Fruit fly (Drosophila melanogaster): Measurements from ENCODE around the gene CG9636.

CG9636 gene

dm6 chr3R:8217727-8218126, 25.9 kb downstream of the CG9636 start, which contains the start of gene CG7800 (continued):
- TF ChIP-seq dimm (GFP tag; IDR thresholded peaks at IDR 0.05) (no peak), Sox102F (GFP tag; optimal IDR thresholded peaks at IDR 0.05) (no peak), vfl (GFP tag; optimal IDR thresholded peaks at IDR 0.05) (no peak), CG32767 (GFP tag; IDR thresholded peaks at IDR 0.05) (no peak), Fer3 (tag; optimal IDR thresholded peaks at IDR 0.05) (no peak), amos (GFP tag; IDR thresholded peaks at IDR 0.05; ENCODE audit: partially characterized antibody) (peak; percentile 36; the same call in 1 of the 2 replicates), sim (GFP tag; IDR thresholded peaks at IDR 0.05) (no peak), CG17385 (GFP tag; optimal IDR thresholded peaks at IDR 0.05) (no peak), crp (GFP tag; optimal IDR thresholded peaks at IDR 0.05) (peak in 1 of 2 experiments; percentile 84), jumu (GFP tag; optimal IDR thresholded peaks at IDR 0.05) (no peak), sima (GFP tag; optimal IDR thresholded peaks at IDR 0.05) (no peak), Sry-β (GFP tag; optimal IDR thresholded peaks at IDR 0.05) (no peak), CG12769 (tag; optimal IDR thresholded peaks at IDR 0.05) (no peak), ash1 (GFP tag; optimal IDR thresholded peaks at IDR 0.05) (no peak), seq (GFP tag; IDR thresholded peaks at IDR 0.05) (no peak), Mad (GFP tag; optimal IDR thresholded peaks at IDR 0.05) (no peak), slou (GFP tag; optimal IDR thresholded peaks at IDR 0.05) (no peak), ken (GFP tag; IDR thresholded peaks at IDR 0.05) (no peak), Gug (GFP tag; IDR thresholded peaks at IDR 0.05) (no peak), stwl (tag; optimal IDR thresholded peaks at IDR 0.05) (peak; percentile 63), Taf1 (GFP tag; IDR thresholded peaks at IDR 0.05) (no peak), CG1024 (GFP tag; IDR thresholded peaks at IDR 0.05) (no peak), CG10565 (GFP tag; optimal IDR thresholded peaks at IDR 0.05) (no peak), Dek (tag; optimal IDR thresholded peaks at IDR 0.05) (no peak), CG1647 (GFP tag; optimal IDR thresholded peaks at IDR 0.05) (no peak), chif (GFP tag; optimal IDR thresholded peaks at IDR 0.05) (no peak), Dp (GFP tag; optimal IDR thresholded peaks at IDR 0.05) (peak; percentile 68), row (GFP tag; IDR thresholded peaks at IDR 0.05) (no peak), NFAT (GFP tag; IDR thresholded peaks at IDR 0.05) (no peak), Jarid2 (GFP tag; optimal IDR thresholded peaks at IDR 0.05) (no peak), ham (GFP tag; IDR thresholded peaks at IDR 0.05) (no peak), CG4424 (GFP tag; optimal IDR thresholded peaks at IDR 0.05) (no peak), CG2129 (GFP tag; IDR thresholded peaks at IDR 0.05; ENCODE audit: partially characterized antibody) (0 out of 2 replicates have a peak, but pooled peaks have one; percentile 32), Sry-δ (GFP tag; optimal IDR thresholded peaks at IDR 0.05) (peak; percentile 81), CG10431 (GFP tag; optimal IDR thresholded peaks at IDR 0.05) (no peak), NC2β (GFP tag; optimal IDR thresholded peaks at IDR 0.05) (no peak), CG14667 (GFP tag; IDR thresholded peaks at IDR 0.05) (no peak), Six4 (GFP tag; optimal IDR thresholded peaks at IDR 0.05) (no peak), al (GFP tag; IDR thresholded peaks at IDR 0.05) (no peak), CG12299 (tag; optimal IDR thresholded peaks at IDR 0.05) (no peak), CG15696 (tag; optimal IDR thresholded peaks at IDR 0.05) (no peak), sug (tag; optimal IDR thresholded peaks at IDR 0.05) (no peak), CG1602 (GFP tag; optimal IDR thresholded peaks at IDR 0.05) (no peak), tin (GFP tag; optimal IDR thresholded peaks at IDR 0.05) (no peak), CG9437 (GFP tag; optimal IDR thresholded peaks at IDR 0.05) (no peak), CG11085 (GFP tag; IDR thresholded peaks at IDR 0.05) (no peak), sens (GFP tag) (peak; percentile 23), CG6765 (GFP tag; optimal IDR thresholded peaks at IDR 0.05) (no peak), CG43689 (GFP tag; IDR thresholded peaks at IDR 0.05) (no peak), CG33213 (GFP tag; optimal IDR thresholded peaks at IDR 0.05) (no peak), tio (GFP tag; optimal IDR thresholded peaks at IDR 0.05) (no peak), bbx (GFP tag; IDR thresholded peaks at IDR 0.05; ENCODE audit: partially characterized antibody) (peak; percentile 50; the same call in 1 of the 2 replicates)

Data from whole organism, embryonic.